Worm (Caenorhabditis elegans): ENCODE data around the gene gop-2.
"Not testable (repeated sequence)": the region's sequence is repeated elsewhere in the genome, so short reads cannot be mapped to it uniquely, and the experiment has no call there.

gop-2 gene

ce11 chrIII:5258918-5259317 is at the start of gene gop-2:
Gene gop-2, plus strand, starts transcription at chrIII:5259023.
- TF ChIP-seq skn-1 (tag; optimal IDR thresholded peaks at IDR 0.05) (no peak), mab-5 (tag; optimal IDR thresholded peaks at IDR 0.05) (no peak), ceh-82 (tag; optimal IDR thresholded peaks at IDR 0.05) (no peak), lin-13 (GFP tag; optimal IDR thresholded peaks at IDR 0.05) (no peak), elt-3 (tag; optimal IDR thresholded peaks at IDR 0.05) (no peak), nhr-6 (tag; optimal IDR thresholded peaks at IDR 0.05) (no peak), dmd-4 (tag; optimal IDR thresholded peaks at IDR 0.05) (no peak), alr-1 (tag; optimal IDR thresholded peaks at IDR 0.05) (no peak), nhr-77 (tag; optimal IDR thresholded peaks at IDR 0.05) (no peak), blmp-1 (tag; optimal IDR thresholded peaks at IDR 0.05; ENCODE audit: insufficient read depth) (no peak), mdl-1 (tag; optimal IDR thresholded peaks at IDR 0.05) (no peak), nhr-237 (tag; optimal IDR thresholded peaks at IDR 0.05) (no peak), nhr-10 (tag; optimal IDR thresholded peaks at IDR 0.05) (no peak), zag-1 (tag; optimal IDR thresholded peaks at IDR 0.05) (no peak), ztf-1 (GFP tag; conservative IDR thresholded peaks at IDR 0.05) (no peak), sma-9 (GFP tag; optimal IDR thresholded peaks at IDR 0.05) (no peak), sma-9 (tag; optimal IDR thresholded peaks at IDR 0.05) (no peak), aly-2 (tag; optimal IDR thresholded peaks at IDR 0.05) (no peak), crh-2 (tag; optimal IDR thresholded peaks at IDR 0.05) (no peak)

DNA sequence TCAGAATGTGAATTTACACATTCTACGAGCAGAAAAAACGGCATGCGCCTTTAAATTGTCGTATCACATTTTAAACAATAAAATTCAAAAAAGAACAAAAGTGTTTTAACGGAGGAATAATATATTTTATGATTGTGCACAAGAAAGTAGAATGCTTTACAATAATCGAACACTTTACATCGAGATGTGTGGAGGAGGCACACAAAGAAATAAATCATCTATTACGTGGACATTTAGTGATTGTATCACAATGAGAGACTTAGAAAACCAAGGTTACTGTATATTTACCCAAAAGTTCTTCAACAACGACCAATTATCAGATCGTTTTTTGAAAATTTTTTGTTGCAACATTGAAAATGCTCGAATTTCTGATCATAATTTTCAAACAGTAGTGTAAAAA is 48.6 kb upstream of the gop-2 start:
- no peak for TF ChIP-seq mbf-1 (tag; optimal IDR thresholded peaks at IDR 0.05)

DNA sequence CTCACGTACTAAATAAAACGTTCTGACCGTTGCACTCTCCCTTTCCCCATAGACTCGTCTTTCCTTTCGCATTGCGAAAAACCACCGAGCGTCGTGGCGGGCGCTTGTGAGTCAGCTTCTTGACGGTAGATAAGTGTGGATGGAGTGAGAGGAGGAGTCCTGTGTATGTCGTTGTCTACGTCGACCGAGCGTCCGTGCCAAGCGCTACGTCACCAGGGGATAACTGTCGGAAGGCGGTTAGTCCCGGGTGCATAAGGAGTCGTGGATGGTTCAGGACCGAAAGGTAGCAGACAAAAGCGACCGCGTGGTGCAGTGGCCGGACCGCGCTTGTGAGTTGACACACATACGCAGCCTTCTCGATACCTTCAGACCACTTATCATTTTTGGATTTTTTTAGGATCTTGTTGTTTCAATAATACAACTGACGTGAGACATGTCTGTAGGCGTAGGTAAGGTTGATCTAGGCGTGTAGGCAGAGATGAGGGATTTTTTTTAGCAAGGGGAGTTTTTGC is 47.6 kb upstream of the gop-2 start:
- TF ChIP-seq nhr-21 (tag; optimal IDR thresholded peaks at IDR 0.05) (peak; percentile 65), lsy-2 (tag; optimal IDR thresholded peaks at IDR 0.05) (peak in 1 of 2 experiments; percentile 58), gmeb-1 (tag; optimal IDR thresholded peaks at IDR 0.05) (peak; percentile 21), sma-9 (GFP tag; optimal IDR thresholded peaks at IDR 0.05) (peak; percentile 52), F13H6.1 (tag; optimal IDR thresholded peaks at IDR 0.05) (peak; percentile 58), nhr-129 (tag; optimal IDR thresholded peaks at IDR 0.05) (peak; percentile 37), crh-2 (tag; optimal IDR thresholded peaks at IDR 0.05) (peak; percentile 18), egl-27 (tag; optimal IDR thresholded peaks at IDR 0.05) (peak; percentile 7), unc-55 (GFP tag; optimal IDR thresholded peaks at IDR 0.05) (peak; percentile 10), lin-13 (GFP tag; optimal IDR thresholded peaks at IDR 0.05) (peak; percentile 25), fos-1 (tag; optimal IDR thresholded peaks at IDR 0.05) (peak; percentile 63)
- not testable (repeated sequence) for TF ChIP-seq sma-9 (tag; optimal IDR thresholded peaks at IDR 0.05)

ce11 chrIII:5214162-5214561 is 44.7 kb upstream of the gop-2 start:
- TF ChIP-seq mdl-1 (tag; optimal IDR thresholded peaks at IDR 0.05) (no peak), ceh-82 (tag; optimal IDR thresholded peaks at IDR 0.05) (no peak), sem-4 (tag; optimal IDR thresholded peaks at IDR 0.05) (no peak), lin-13 (GFP tag; optimal IDR thresholded peaks at IDR 0.05) (no peak), sma-9 (GFP tag; optimal IDR thresholded peaks at IDR 0.05) (no peak), sma-9 (tag; optimal IDR thresholded peaks at IDR 0.05) (no peak), nhr-23 (tag; optimal IDR thresholded peaks at IDR 0.05) (no peak), ztf-11 (tag; optimal IDR thresholded peaks at IDR 0.05) (no peak), nhr-21 (tag; optimal IDR thresholded peaks at IDR 0.05) (no peak), crh-2 (tag; optimal IDR thresholded peaks at IDR 0.05) (no peak), elt-1 (tag; optimal IDR thresholded peaks at IDR 0.05) (no peak), nhr-10 (tag; optimal IDR thresholded peaks at IDR 0.05) (no peak), snpc-4 (tag; optimal IDR thresholded peaks at IDR 0.05) (no peak), zag-1 (tag; optimal IDR thresholded peaks at IDR 0.05) (no peak), ztf-4 (tag; optimal IDR thresholded peaks at IDR 0.05) (no peak), skn-1 (tag; optimal IDR thresholded peaks at IDR 0.05) (no peak), ztf-1 (GFP tag; conservative IDR thresholded peaks at IDR 0.05) (no peak), nhr-12 (tag; optimal IDR thresholded peaks at IDR 0.05) (no peak), F13H6.1 (tag; optimal IDR thresholded peaks at IDR 0.05) (no peak), lsy-2 (tag; optimal IDR thresholded peaks at IDR 0.05) (no peak), unc-62 (GFP tag; optimal IDR thresholded peaks at IDR 0.05) (no peak)

DNA sequence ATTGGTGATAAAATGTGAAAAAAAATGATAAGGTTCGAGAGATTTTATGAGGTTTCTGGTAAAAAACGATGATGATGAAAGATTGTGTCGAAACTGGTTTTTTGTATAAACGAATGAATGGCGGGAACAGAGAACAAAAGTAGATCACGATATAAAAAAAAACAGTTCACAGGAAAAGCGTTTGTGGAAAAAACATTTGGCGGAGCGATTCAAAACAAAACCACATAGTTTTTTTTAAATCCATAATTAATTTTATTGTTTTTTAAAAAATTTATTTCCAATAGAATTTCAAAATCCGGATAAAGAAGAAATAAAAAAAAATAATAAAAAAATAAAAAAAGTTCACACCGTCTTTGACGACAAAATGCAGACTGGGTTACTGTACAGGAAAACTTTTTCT is 43.4 kb upstream of the gop-2 start, which contains the start of gene ZC155.4:
TSS of gene ZC155.4 (minus strand) at position 101 of the 400 bp plus-strand sequence.
- no peak for TF ChIP-seq egl-27 (tag; optimal IDR thresholded peaks at IDR 0.05)
- TF ChIP-seq unc-62 (GFP tag; optimal IDR thresholded peaks at IDR 0.05), result no peak
- no peak for TF ChIP-seq elt-1 (tag; optimal IDR thresholded peaks at IDR 0.05)
- TF ChIP-seq nhr-23 (tag; optimal IDR thresholded peaks at IDR 0.05), result no peak
- no peak for TF ChIP-seq zag-1 (tag; optimal IDR thresholded peaks at IDR 0.05)
- TF ChIP-seq blmp-1 (tag; optimal IDR thresholded peaks at IDR 0.05; ENCODE audit: insufficient read depth), result no peak
- no peak for TF ChIP-seq nhr-12 (tag; optimal IDR thresholded peaks at IDR 0.05)
- TF ChIP-seq alr-1 (tag; optimal IDR thresholded peaks at IDR 0.05), result no peak
- TF ChIP-seq mbf-1 (tag; optimal IDR thresholded peaks at IDR 0.05), result no peak
- no peak for TF ChIP-seq nhr-11 (tag; optimal IDR thresholded peaks at IDR 0.05)
- no peak for TF ChIP-seq crh-2 (tag; optimal IDR thresholded peaks at IDR 0.05)
- no peak for TF ChIP-seq ama-1 (optimal IDR thresholded peaks at IDR 0.05)
- TF ChIP-seq nhr-237 (tag; optimal IDR thresholded peaks at IDR 0.05), result no peak
- TF ChIP-seq Y55F3AM.14 (GFP tag; optimal IDR thresholded peaks at IDR 0.05), result no peak
- TF ChIP-seq elt-3 (tag; optimal IDR thresholded peaks at IDR 0.05), result no peak
- TF ChIP-seq lin-13 (GFP tag; optimal IDR thresholded peaks at IDR 0.05), result no peak

Data from whole organism, L2 larva.